Fruit fly (Drosophila melanogaster) whole organism, embryonic: ENCODE measurements around the gene CG7518.

Experiments
- CG10366 ChIP-seq: fragments of 200-800 bp; sonication (Bioruptor generic); IDR thresholded peaks from 2 replicates; pipeline ENCODE4 v1.3.6; 2022; ENCODE audit warnings: missing biosample characterization, missing genetic modification characterization
- CG10462 ChIP-seq: fragments of 200-800 bp; sonication (Bioruptor generic); optimal IDR thresholded peaks from 2 replicates; lab custom pipeline; 2016; ENCODE audit warnings: missing biosample characterization, missing genetic modification characterization
- CG11560 ChIP-seq: fragments of 200-800 bp; sonication (Bioruptor generic); IDR thresholded peaks from 3 replicates; pipeline ENCODE4 v1.3.6; 2022; ENCODE audit warnings: missing biosample characterization, missing genetic modification characterization
- CG12659 ChIP-seq: fragments of 200-800 bp; sonication (Bioruptor generic); optimal IDR thresholded peaks from 3 replicates; lab custom pipeline; 2017; ENCODE audit warnings: mild to moderate bottlenecking, missing biosample characterization, missing genetic modification reagents, missing genetic modification characterization
- CG17328 ChIP-seq: fragments of 200-800 bp; sonication (Bioruptor generic); IDR thresholded peaks from 2 replicates; pipeline ENCODE4 v1.3.6; 2022; ENCODE audit warnings: missing biosample characterization, missing genetic modification characterization
- CG17568 ChIP-seq: fragments of 200-800 bp; sonication (Bioruptor generic); optimal IDR thresholded peaks from 2 replicates; lab custom pipeline; 2018; ENCODE audit warnings: missing biosample characterization, mild to moderate bottlenecking, missing genetic modification characterization, moderate library complexity
- CG17612 ChIP-seq: fragments of 200-800 bp; sonication (Bioruptor generic); IDR thresholded peaks from 2 replicates; pipeline ENCODE4 v1.3.6; 2022; ENCODE audit warnings: missing biosample characterization, missing genetic modification characterization
- CG2875 ChIP-seq: fragments of 200-800 bp; sonication (Bioruptor generic); optimal IDR thresholded peaks from 2 replicates; lab custom pipeline; 2017; ENCODE audit warnings: missing biosample characterization, mild to moderate bottlenecking, missing genetic modification characterization, missing genetic modification reagents
- CG30020 ChIP-seq: fragments of 200-800 bp; optimal IDR thresholded peaks from 2 replicates; lab custom pipeline; 2019; ENCODE audit warnings: missing biosample characterization, mild to moderate bottlenecking, missing genetic modification characterization, moderate library complexity
- CG4617 ChIP-seq: fragments of 200-800 bp; sonication (Bioruptor generic); optimal IDR thresholded peaks from 3 replicates; lab custom pipeline; 2016; ENCODE audit warnings: missing biosample characterization, missing genetic modification characterization, borderline replicate concordance
- CG6254 ChIP-seq: fragments of 200-800 bp; sonication (Bioruptor generic); optimal IDR thresholded peaks from 3 replicates; lab custom pipeline; 2017; ENCODE audit warnings: mild to moderate bottlenecking, missing biosample characterization, missing genetic modification reagents, missing genetic modification characterization
- CG6813 ChIP-seq: fragments of 200-800 bp; sonication (Bioruptor generic); optimal IDR thresholded peaks from 2 replicates; lab custom pipeline; 2017; ENCODE audit warnings: missing biosample characterization, missing genetic modification characterization, mild to moderate bottlenecking, moderate library complexity, missing genetic modification reagents
- CG6854 ChIP-seq: fragments of 200-800 bp; sonication (Bioruptor generic); optimal IDR thresholded peaks from 3 replicates; lab custom pipeline; 2017; ENCODE audit warnings: missing biosample characterization, mild to moderate bottlenecking, missing genetic modification characterization
- CG7372 ChIP-seq: fragments of 200-800 bp; sonication (Bioruptor generic); IDR thresholded peaks from 2 replicates; pipeline ENCODE4 v1.3.6; 2022; ENCODE audit warnings: missing biosample characterization, missing genetic modification characterization
- CG8478 ChIP-seq: fragments of >200 bp; optimal IDR thresholded peaks from 2 replicates; lab custom pipeline; 2018
- CG8765 ChIP-seq: fragments of 200-800 bp; sonication (Bioruptor generic); IDR thresholded peaks from 2 replicates; pipeline ENCODE4 v1.3.6; 2022; ENCODE audit warnings: missing biosample characterization, missing genetic modification characterization
- Dbx ChIP-seq: fragments of 200-800 bp; sonication (Bioruptor generic); IDR thresholded peaks from 3 replicates; pipeline ENCODE4 v1.3.6; 2022; ENCODE audit warnings: missing biosample characterization, missing genetic modification characterization
- Dip3 ChIP-seq: fragments of 200-800 bp; sonication (Bioruptor generic); optimal IDR thresholded peaks from 3 replicates; lab custom pipeline; 2016; ENCODE audit warnings: missing biosample characterization, missing genetic modification characterization
- Dref ChIP-seq: fragments of 200-800 bp; sonication (Bioruptor generic); IDR thresholded peaks from 2 replicates; pipeline ENCODE4 v1.3.6; 2022; ENCODE audit warnings: missing biosample characterization, missing genetic modification characterization
- Eip74EF ChIP-seq, 2 experiments: fragments of 200-800 bp in 1 of 2; fragments of >200 bp in 1 of 2; sonication (Bioruptor generic) in 1 of 2; optimal IDR thresholded peaks; 2 replicates each; lab custom pipeline; 2017 to 2019; ENCODE audit warnings: missing biosample characterization in 2 of 2, missing genetic modification characterization in 2 of 2, mild to moderate bottlenecking in 1 of 2, moderate library complexity in 1 of 2
- Lim3 ChIP-seq: fragments of 200-800 bp; sonication (Bioruptor generic); IDR thresholded peaks from 2 replicates; pipeline ENCODE4 v1.3.6; 2022; ENCODE audit warnings: missing biosample characterization, missing genetic modification characterization
- Lpt ChIP-seq: fragments of >200 bp; optimal IDR thresholded peaks from 2 replicates; lab custom pipeline; 2018; ENCODE audit warnings: missing biosample characterization, missing genetic modification characterization
- MTF-1 ChIP-seq: fragments of 200-800 bp; sonication (Bioruptor generic); optimal IDR thresholded peaks from 2 replicates; lab custom pipeline; 2018; ENCODE audit warnings: missing biosample characterization, mild to moderate bottlenecking, missing genetic modification characterization, borderline replicate concordance
- Med ChIP-seq: fragments of 200-800 bp; sonication (Bioruptor generic); peaks from one replicate; lab custom pipeline; 2016; ENCODE audit warnings: missing biosample characterization, missing genetic modification characterization, mild to moderate bottlenecking, inconsistent platforms, moderate library complexity
- Nf-YB ChIP-seq: fragments of 200-800 bp; sonication (Bioruptor generic); optimal IDR thresholded peaks from 3 replicates; lab custom pipeline; 2019; ENCODE audit warnings: missing biosample characterization, mild to moderate bottlenecking, missing genetic modification characterization, moderate library complexity
- Ptx1 ChIP-seq: fragments of 200-800 bp; sonication (Bioruptor generic); IDR thresholded peaks from 2 replicates; pipeline ENCODE4 v1.3.6; 2022; ENCODE audit warnings: missing biosample characterization, missing genetic modification characterization
- Sry-δ ChIP-seq: fragments of 200-800 bp; sonication (Bioruptor generic); optimal IDR thresholded peaks from 2 replicates; lab custom pipeline; 2016; ENCODE audit warnings: missing biosample characterization, missing genetic modification characterization
- YL-1 ChIP-seq: fragments of 200-800 bp; sonication (Bioruptor generic); optimal IDR thresholded peaks from 3 replicates; lab custom pipeline; 2017; ENCODE audit warnings: missing biosample characterization, mild to moderate bottlenecking, missing genetic modification characterization
- ab ChIP-seq: fragments of 200-800 bp; sonication (Bioruptor generic); optimal IDR thresholded peaks from 2 replicates; lab custom pipeline; 2016; ENCODE audit warnings: missing biosample characterization, missing genetic modification characterization
- ac ChIP-seq: fragments of 200-800 bp; sonication (Bioruptor generic); optimal IDR thresholded peaks from 3 replicates; lab custom pipeline; 2017; ENCODE audit warnings: missing biosample characterization, mild to moderate bottlenecking, missing genetic modification characterization
- caup ChIP-seq: fragments of 200-800 bp; sonication (Bioruptor generic); optimal IDR thresholded peaks from 3 replicates; lab custom pipeline; 2017; ENCODE audit warnings: missing biosample characterization, mild to moderate bottlenecking, missing genetic modification characterization, moderate library complexity; ENCODE audit not compliant: severe bottlenecking
- chinmo ChIP-seq: fragments of 200-800 bp; sonication (Bioruptor generic); IDR thresholded peaks from 4 replicates; pipeline ENCODE4 v1.3.6; 2022; ENCODE audit warnings: missing biosample characterization, missing genetic modification characterization; ENCODE audit not compliant: partially characterized antibody
- dati ChIP-seq: fragments of 200-800 bp; sonication (Bioruptor generic); IDR thresholded peaks from 2 replicates; pipeline ENCODE4 v1.3.6; 2022; ENCODE audit warnings: missing biosample characterization, missing genetic modification characterization
- dmrt11E ChIP-seq: fragments of 200-800 bp; sonication (Bioruptor generic); optimal IDR thresholded peaks from 3 replicates; lab custom pipeline; 2018; ENCODE audit warnings: missing biosample characterization, mild to moderate bottlenecking, missing genetic modification characterization, moderate library complexity
- gro ChIP-seq: fragments of 200-800 bp; sonication (Bioruptor generic); optimal IDR thresholded peaks from 2 replicates; lab custom pipeline; 2016; ENCODE audit warnings: missing biosample characterization, missing genetic modification characterization
- gsb-n ChIP-seq: fragments of 200-800 bp; sonication (Bioruptor generic); optimal IDR thresholded peaks from 3 replicates; lab custom pipeline; 2018; ENCODE audit warnings: missing biosample characterization, mild to moderate bottlenecking, missing genetic modification characterization
- hkb ChIP-seq, 2 experiments: fragments of 200-800 bp in 1 of 2; fragments of >200 bp in 1 of 2; sonication (Bioruptor generic) in 1 of 2; IDR thresholded peaks in 1 of 2; optimal IDR thresholded peaks in 1 of 2; 2 replicates each; pipeline versions ENCODE4 v1.3.6 to Lab custom; 2017 to 2022; ENCODE audit warnings: missing biosample characterization in 1 of 2, missing genetic modification characterization in 1 of 2
- kah ChIP-seq: fragments of 200-800 bp; sonication (Bioruptor generic); optimal IDR thresholded peaks from 2 replicates; lab custom pipeline; 2018; ENCODE audit warnings: missing biosample characterization, mild to moderate bottlenecking, missing genetic modification characterization
- lab ChIP-seq: fragments of 200-800 bp; sonication (Bioruptor generic); optimal IDR thresholded peaks from 3 replicates; lab custom pipeline; 2017; ENCODE audit warnings: missing biosample characterization, missing genetic modification characterization, mild to moderate bottlenecking, moderate library complexity, missing genetic modification reagents
- lbe ChIP-seq: fragments of 200-800 bp; sonication (Bioruptor generic); optimal IDR thresholded peaks from 2 replicates; lab custom pipeline; 2016; ENCODE audit warnings: missing biosample characterization, mild to moderate bottlenecking, missing genetic modification characterization
- nerfin-1 ChIP-seq: fragments of 200-800 bp; sonication (Bioruptor generic); optimal IDR thresholded peaks from 3 replicates; lab custom pipeline; 2019; ENCODE audit warnings: missing biosample characterization, mild to moderate bottlenecking, missing genetic modification characterization, moderate library complexity
- odd ChIP-seq: fragments of 200-800 bp; sonication (Bioruptor generic); optimal IDR thresholded peaks from 2 replicates; lab custom pipeline; 2017; ENCODE audit warnings: missing biosample characterization, mild to moderate bottlenecking, missing genetic modification characterization
- ro ChIP-seq: fragments of 200-800 bp; sonication (Bioruptor generic); IDR thresholded peaks from 2 replicates; pipeline ENCODE4 v1.3.6; 2022; ENCODE audit warnings: missing biosample characterization, missing genetic modification characterization
- sob ChIP-seq: fragments of 200-800 bp; sonication (Bioruptor generic); IDR thresholded peaks from 2 replicates; pipeline ENCODE4 v1.3.6; 2022; ENCODE audit warnings: missing biosample characterization, missing genetic modification characterization
- sqz ChIP-seq: fragments of 200-800 bp; sonication (Bioruptor generic); optimal IDR thresholded peaks from 3 replicates; lab custom pipeline; 2018; ENCODE audit warnings: missing biosample characterization, mild to moderate bottlenecking, missing genetic modification characterization
- trh ChIP-seq: fragments of 200-800 bp; sonication (Bioruptor generic); optimal IDR thresholded peaks from 2 replicates; lab custom pipeline; 2016; ENCODE audit warnings: missing biosample characterization, missing genetic modification characterization
- tx ChIP-seq: fragments of 200-800 bp; sonication (Bioruptor generic); optimal IDR thresholded peaks from 2 replicates; lab custom pipeline; 2016; ENCODE audit warnings: missing biosample characterization, missing genetic modification characterization
- usp ChIP-seq: fragments of >200 bp; optimal IDR thresholded peaks from 2 replicates; lab custom pipeline; 2017; ENCODE audit warnings: missing biosample characterization, missing genetic modification characterization
- yki ChIP-seq: fragments of >200 bp; optimal IDR thresholded peaks from 3 replicates; lab custom pipeline; 2018

CG7518 gene

dm6 chr3R:12981334-12982166 lies 16.3 kb upstream of the CG7518 start (continued):
- TF ChIP-seq Sry-δ (GFP tag; lab: Kevin White, UChicago) (no peak), caup (peak; percentile 27), CG4617 (GFP tag; lab: Kevin White, UChicago) (no peak), tx (GFP tag; lab: Kevin White, UChicago) (no peak), sqz (GFP tag; lab: Kevin White, UChicago) (no peak), CG7372 (GFP tag; lab: Robert Waterston, UW) (no peak), nerfin-1 (peak; percentile 59), dmrt11E (tag; lab: Kevin White, UChicago) (peak; percentile 62), CG10366 (GFP tag; lab: Robert Waterston, UW) (no peak), CG8478 (lab: Kevin White, UChicago) (no peak), gsb-n (no peak), Nf-YB (GFP tag; lab: Kevin White, UChicago) (peak; percentile 47), CG2875 (GFP tag; lab: Kevin White, UChicago) (peak; percentile 35), ro (GFP tag; lab: Robert Waterston, UW) (no peak), kah (GFP tag; lab: Kevin White, UChicago) (no peak), CG11560 (tag; lab: Robert Waterston, UW) (no peak), dati (no peak), CG8765 (GFP tag; lab: Robert Waterston, UW) (no peak), Med (GFP tag; lab: Kevin White, UChicago) (peak; percentile 89), Ptx1 (GFP tag; lab: Robert Waterston, UW) (peak; percentile 76), usp (GFP tag; lab: Kevin White, UChicago) (no peak), gro (GFP tag; lab: Kevin White, UChicago) (no peak), ac (no peak), CG10462 (peak; percentile 19), Dref (GFP tag; lab: Robert Waterston, UW) (no peak), CG6813 (no peak), CG17568 (GFP tag; lab: Kevin White, UChicago) (peak; percentile 19), trh (no peak), chinmo (GFP tag; lab: Robert Waterston, UW) (peak; percentile 70; the same call in 1 of the 4 replicates), CG30020 (tag; lab: Kevin White, UChicago) (no peak), YL-1 (GFP tag; lab: Kevin White, UChicago) (no peak), lab (GFP tag; lab: Kevin White, UChicago) (peak; percentile 81), ab (no peak), Dbx (GFP tag; lab: Robert Waterston, UW) (0 out of 3 replicates have a peak, but pooled peaks have one; percentile 15), CG6854 (GFP tag; lab: Kevin White, UChicago) (peak; percentile 48), Eip74EF (GFP tag; optimal IDR thresholded peaks at IDR 0.05; lab: Kevin White, UChicago) (peak in 1 of 2 experiments; percentile 71), yki (lab: Kevin White, UChicago) (no peak), hkb (optimal IDR thresholded peaks at IDR 0.05; lab: Kevin White, UChicago) (no peak), hkb (GFP tag; IDR thresholded peaks at IDR 0.05; lab: Robert Waterston, UW) (peak; percentile 74), CG17328 (peak; percentile 40; the same call in 1 of the 2 replicates), lbe (GFP tag; lab: Kevin White, UChicago) (no peak), Lpt (no peak), sob (GFP tag; lab: Robert Waterston, UW) (peak; percentile 45; the same call in 1 of the 2 replicates), Lim3 (GFP tag; lab: Robert Waterston, UW) (no peak), odd (GFP tag; lab: Kevin White, UChicago) (peak; percentile 40), CG17612 (GFP tag; lab: Robert Waterston, UW) (no peak), MTF-1 (GFP tag; lab: Kevin White, UChicago) (no peak), CG6254 (GFP tag; lab: Kevin White, UChicago) (peak; percentile 47), CG12659 (GFP tag; lab: Kevin White, UChicago) (peak; percentile 41), Dip3 (no peak)
